Fruit fly (Drosophila melanogaster) whole organism, prepupa: ENCODE data around the gene CG6071.

Experiments used
- CG8119 ChIP-seq: fragments of 200-800 bp; sonication (Bioruptor generic); IDR thresholded peaks from 3 replicates; pipeline ENCODE4 v1.3.6; 2022; ENCODE audit warnings: missing biosample characterization, missing genetic modification characterization
- Ets96B ChIP-seq: fragments of 200-800 bp; optimal IDR thresholded peaks from 2 replicates; lab custom pipeline; 2019; ENCODE audit warnings: missing biosample characterization, mild to moderate bottlenecking, missing genetic modification characterization, moderate library complexity
- svp ChIP-seq: fragments of 200-800 bp; sonication (Bioruptor generic); peaks from one replicate; lab custom pipeline; 2016; ENCODE audit warnings: missing biosample characterization, missing genetic modification characterization
- topi ChIP-seq: fragments of 200-800 bp; sonication (Bioruptor generic); optimal IDR thresholded peaks from 3 replicates; lab custom pipeline; 2016; ENCODE audit warnings: missing biosample characterization, missing genetic modification characterization

DNA sequence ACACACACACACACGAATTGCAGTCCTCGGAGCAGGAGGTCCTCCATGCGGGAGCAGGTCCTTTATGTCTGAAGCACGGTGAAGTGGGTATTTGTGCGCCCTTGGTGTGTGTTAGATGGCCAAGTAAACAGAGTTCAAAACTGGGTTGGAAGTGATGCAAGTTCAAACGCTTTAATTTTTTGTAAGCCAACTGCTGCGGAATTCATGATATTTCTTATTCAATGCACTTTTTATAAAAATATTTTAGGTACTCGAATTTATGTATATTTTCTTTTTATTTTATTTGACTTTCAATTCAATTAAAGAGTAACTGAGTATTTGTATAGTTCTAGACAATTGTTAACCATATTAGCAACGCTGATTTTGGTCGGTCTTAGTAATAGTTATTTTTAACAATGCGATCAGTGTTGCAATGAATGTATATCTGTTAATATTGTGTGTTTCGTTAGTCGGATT lies 45.8 kb downstream of the CG6071 start, which contains the start of the genes CG14137 and CG46394:
- TF ChIP-seq CG8119 (no peak), topi (GFP tag; lab: Kevin White, UChicago) (no peak), svp (GFP tag; lab: Kevin White, UChicago) (no peak), Ets96B (tag; lab: Kevin White, UChicago) (no peak)
